Fruit fly (Drosophila melanogaster) S2 (cell line): ENCODE results near the gene CG10738.
A peak's percentile ranks its signal among the peaks of the same experiment; 100 is the strongest.

ENCODE experiments used
- CG8478 ChIP-seq: fragments of >200 bp; optimal IDR thresholded peaks from 2 replicates; lab custom pipeline; 2018
- CTCF ChIP-seq, 2 experiments: fragments of >200 bp; optimal IDR thresholded peaks; 2 replicates each; lab custom pipeline; 2018

CG10738 gene

DNA sequence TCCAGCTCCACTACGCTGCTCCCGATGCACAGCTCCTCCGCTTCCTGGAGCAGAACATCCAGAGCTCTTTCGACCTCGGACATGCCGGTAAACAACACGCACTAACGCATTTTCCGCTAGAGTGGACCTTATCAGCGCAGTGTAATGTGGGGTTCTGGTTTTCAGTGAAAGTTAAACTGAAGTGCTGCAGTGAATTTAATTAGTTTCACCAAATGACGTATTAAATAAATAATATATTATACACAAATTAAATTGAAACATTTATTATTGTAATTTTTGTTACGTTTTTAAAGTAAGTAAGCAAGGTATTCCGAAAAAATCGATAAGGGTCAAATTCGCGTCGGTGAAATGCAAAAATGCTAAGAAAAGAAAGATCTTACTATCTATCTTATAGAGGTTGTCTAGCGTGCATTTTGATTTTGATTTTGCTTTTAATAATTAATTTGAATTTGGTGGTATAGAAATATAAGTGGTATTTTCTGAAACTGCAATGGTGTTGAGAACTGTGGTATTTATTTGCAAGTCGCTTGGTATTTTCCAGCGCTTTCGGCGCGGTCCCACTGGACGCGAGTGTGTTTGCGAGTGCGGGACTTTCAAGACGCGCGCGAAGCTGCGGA, at the start of gene CG10738, which contains the start of gene JMJD7:
Gene CG10738 (plus strand): TSS at position 594 of the 617 bp plus-strand sequence.
Gene JMJD7 (minus strand): TSS at position 107 of the 617 bp plus-strand sequence.
- TF ChIP-seq CTCF (optimal IDR thresholded peaks at IDR 0.05; lab: Kevin White, UChicago) (no peak), CG8478 (lab: Kevin White, UChicago) (no peak)

DNA sequence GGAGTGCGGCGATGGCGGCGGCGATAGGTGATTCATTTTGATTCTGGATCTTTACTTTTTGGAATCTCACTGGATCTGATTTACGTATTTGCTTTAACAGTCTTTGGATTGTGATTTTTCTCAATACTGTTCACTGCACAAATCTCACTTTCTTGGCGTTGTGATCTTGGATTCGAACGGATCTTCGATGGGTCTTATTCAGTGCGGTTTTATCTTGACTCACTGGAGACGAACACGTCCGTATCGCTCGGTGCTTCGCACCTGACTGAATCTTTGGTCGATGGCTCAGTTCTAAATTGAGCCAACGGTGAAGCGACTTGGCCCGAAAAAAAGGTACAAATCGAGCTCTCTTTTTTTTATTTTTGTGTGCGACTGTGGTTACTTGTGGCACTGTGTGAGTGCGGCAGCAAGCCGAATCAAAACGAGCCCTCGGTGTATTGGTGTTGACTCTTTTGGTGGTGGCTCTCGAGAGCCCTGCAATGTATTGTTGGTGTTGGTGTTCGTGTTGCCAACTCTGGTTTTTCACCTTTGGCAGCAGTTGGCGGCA, 49.6 kb upstream of the CG10738 start, which contains the start of gene sens:
Gene sens (minus strand): TSS at position 254 of the 547 bp plus-strand sequence.
- no peak for TF ChIP-seq CG8478 (lab: Kevin White, UChicago)

DNA sequence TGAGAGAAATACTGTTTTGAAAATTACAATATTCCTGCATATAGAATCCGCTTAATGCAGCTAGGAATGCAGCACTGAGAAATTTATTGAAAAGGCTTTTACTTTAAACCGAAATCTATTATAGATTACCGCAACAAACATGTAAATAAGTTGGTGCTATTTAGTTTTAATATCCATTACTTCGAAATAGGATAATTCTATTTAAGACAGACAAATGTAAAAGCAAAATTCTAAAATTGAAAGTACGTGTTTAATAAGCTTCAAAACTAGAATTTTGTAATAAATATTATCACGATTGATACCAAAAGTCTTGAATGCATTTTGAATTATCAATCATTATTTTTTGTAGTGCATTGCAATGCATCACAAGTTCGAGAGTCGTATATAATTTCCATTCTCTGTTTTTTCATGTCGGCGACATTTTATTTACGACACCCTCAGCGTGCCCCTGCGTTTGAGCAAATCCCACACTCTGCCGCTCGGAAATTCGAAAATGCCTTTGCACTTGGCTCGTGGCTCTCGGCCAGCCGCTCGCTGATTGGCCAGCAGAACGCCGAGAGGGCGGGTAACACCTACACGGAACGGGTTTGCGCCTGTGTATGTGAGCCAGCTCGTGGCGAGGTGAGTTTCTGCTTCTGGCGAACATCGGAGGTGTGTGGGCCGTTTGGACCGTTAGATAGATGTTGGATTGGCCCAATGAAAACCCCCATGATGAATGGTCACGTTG, 47.3 kb upstream of the CG10738 start:
- no peak for TF ChIP-seq CG8478 (lab: Kevin White, UChicago)
- no peak for TF ChIP-seq CTCF (optimal IDR thresholded peaks at IDR 0.05; lab: Kevin White, UChicago)

DNA sequence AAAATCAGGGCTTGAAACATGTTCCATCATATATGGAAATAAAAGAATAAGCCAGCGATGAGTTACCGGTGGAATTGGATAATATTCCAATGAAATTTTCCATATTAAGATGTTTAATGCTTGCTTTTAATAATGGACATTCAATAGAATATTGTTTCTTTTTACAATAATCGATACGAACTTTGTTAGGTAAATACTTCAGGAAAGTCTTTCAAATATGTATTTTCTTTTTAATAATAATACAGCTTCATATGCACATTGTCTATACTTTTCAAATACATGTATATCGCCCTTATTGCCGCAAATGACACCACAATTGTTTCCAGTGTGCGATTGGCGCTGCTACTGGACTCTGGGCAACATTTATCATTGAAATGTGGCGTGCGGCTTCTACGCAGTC, 43.7 kb upstream of the CG10738 start:
- TF ChIP-seq CTCF (optimal IDR thresholded peaks at IDR 0.05; lab: Kevin White, UChicago) = no peak
- TF ChIP-seq CG8478 (lab: Kevin White, UChicago) = no peak

DNA sequence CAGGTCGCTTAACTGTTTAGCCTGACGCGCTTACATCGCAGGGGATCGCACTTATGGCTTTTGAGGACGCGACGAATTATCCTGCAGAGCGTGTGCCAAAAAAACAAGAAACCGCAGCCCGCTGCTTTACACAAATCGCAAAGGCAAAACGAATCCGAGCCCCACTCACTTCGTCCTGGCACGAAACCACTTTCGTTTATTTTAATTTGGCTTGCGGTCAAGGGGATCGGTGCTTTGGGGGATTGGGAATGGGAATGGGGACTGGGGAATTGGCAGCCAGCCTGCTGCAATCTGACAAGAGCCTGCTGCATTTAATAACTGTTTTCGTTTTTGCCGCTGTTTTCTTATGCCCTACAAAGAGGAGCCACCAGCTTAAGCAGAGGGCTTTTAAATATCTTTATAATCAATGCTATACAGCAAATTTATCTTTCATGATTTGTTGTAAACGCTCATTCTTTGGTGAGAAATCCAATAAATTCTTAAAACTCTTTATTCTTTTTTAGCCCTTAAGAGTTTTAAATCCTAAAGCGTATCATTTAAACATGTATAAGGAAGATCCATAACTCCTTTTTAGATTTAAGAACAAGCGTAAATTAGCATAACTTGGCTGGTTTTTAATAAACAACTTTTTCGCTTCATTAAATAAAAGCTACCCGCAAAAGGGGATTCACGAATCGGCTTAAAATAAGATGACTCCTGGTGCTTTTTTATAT, 40.6 kb upstream of the CG10738 start:
- TF ChIP-seq CTCF (optimal IDR thresholded peaks at IDR 0.05; lab: Kevin White, UChicago) = no peak
- no peak for TF ChIP-seq CG8478 (lab: Kevin White, UChicago)

DNA sequence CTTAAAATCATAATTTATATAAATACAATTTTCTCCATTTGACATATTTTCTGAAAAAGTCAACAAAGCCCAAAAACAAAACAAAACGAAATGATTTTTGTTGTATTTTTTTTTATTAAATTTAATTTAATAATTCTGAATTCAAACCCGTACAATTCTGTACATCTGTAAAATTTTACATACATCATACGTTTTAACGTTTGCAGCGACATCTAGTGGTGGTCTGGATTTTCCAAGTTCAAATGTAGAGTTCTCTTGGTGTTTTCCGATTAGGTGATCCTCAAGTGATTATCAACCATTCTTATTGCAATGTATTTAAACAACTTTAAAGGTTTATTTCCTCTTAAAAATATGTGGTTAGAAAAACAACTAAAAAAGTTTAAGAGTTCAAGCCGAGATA, 39.6 kb upstream of the CG10738 start:
- TF ChIP-seq CTCF (optimal IDR thresholded peaks at IDR 0.05; lab: Kevin White, UChicago) (peak; percentile 81 to 96), CG8478 (lab: Kevin White, UChicago) (no peak)

DNA sequence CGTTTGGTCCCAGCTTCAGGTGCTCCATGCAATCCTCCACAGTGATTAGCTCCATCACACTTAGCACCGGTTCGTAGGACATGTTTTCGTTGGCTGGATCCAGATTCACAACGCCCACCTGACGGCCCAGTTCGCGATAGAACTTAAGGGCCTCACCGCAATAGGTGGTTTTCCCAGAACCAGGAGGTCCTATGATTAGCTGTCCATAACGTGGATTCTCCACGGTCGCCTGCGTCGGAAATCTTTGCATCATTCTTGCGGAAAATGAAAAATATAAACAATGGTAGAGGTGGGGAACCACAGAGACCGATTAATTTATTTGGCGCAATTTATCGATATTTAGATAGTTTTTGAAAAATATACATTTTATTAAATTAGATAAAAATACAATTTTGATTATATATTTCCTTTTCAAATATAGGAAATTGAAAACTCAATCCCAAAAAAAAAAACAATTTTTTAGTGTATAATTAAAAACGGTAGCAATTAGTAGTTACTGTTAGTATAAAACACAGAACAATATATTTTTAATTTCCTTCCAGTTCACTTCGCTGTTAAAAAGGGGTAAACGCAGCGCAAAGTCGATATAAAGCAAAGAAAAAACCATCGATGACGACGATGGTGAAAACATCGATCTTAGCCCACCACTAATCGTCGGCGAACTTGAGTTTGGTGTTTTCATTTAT, 38.2 kb upstream of the CG10738 start, which contains the start of the genes CG10222 and flr:
Gene CG10222 (minus strand): TSS at position 254 of the 686 bp plus-strand sequence.
Gene flr (plus strand): TSS at position 644 of the 686 bp plus-strand sequence.
- no peak for TF ChIP-seq CG8478 (lab: Kevin White, UChicago)
- TF ChIP-seq CTCF (optimal IDR thresholded peaks at IDR 0.05; lab: Kevin White, UChicago) = no peak

DNA sequence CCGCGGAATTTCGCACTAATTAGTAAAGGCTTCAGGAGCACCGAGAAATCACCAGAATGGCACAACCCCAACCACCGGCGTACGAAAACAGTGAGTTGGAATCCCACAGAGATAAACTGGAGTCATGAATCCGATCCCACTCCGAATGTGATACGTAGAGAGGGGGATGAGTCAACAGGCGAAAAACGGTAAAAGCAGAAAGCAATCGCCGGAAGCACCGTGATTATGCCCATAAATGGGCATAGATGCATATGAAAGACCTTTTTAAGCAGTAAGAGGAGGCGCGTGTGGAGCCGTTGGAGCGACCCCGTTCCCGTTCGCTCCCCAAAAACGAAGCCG, 37.7 kb upstream of the CG10738 start:
- TF ChIP-seq CG8478 (lab: Kevin White, UChicago) (no peak), CTCF (optimal IDR thresholded peaks at IDR 0.05; lab: Kevin White, UChicago) (no peak)

DNA sequence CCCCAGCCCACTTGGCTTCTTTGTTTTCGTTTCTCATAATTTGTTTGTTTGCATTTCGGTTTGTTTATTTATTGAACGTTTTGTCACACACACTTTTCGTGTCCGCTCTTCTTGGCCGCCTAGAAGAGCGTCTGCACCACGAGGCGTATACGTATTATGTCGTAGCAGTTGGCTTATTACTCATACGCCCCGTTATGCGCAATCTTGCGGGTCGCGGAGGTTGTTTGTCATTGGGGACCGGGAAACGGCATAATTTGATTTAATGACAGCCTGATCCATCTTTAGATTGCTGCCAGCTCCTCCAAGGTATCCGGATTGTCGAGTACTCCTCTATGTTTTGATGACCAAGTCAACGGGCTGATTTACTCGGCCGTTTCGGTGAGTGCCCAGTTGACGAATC, 30.4 kb upstream of the CG10738 start:
- no peak for TF ChIP-seq CTCF (optimal IDR thresholded peaks at IDR 0.05; lab: Kevin White, UChicago)
- TF ChIP-seq CG8478 (lab: Kevin White, UChicago) = no peak

DNA sequence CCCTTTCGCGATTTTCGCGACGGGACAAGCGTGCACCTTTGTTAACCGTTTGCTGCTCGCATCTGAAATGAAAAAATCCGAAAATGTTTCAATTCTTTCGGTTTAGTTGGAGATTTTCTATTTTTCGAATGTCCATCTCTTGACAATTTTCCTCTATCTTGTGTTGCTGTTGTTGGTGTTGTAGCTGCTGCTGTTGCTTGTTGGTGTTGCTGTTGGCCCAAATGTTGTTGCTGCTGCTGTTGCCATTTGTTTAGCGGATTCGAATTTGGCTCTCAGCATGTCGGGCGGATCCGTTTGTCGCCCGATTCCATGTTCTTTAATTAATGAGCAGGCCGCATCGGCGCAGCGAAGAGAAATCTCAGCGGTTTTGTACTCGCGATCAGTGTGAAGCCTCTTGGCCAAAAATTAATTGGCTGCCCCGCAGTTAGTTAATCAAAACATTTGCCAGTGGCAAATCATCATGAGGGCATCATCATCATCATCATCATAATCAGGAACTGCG, 28.2 kb upstream of the CG10738 start, which contains the start of gene CG32121:
Gene CG32121 (minus strand): TSS at position 51 of the 502 bp plus-strand sequence.
- TF ChIP-seq CG8478 (lab: Kevin White, UChicago) (no peak), CTCF (optimal IDR thresholded peaks at IDR 0.05; lab: Kevin White, UChicago) (no peak)

DNA sequence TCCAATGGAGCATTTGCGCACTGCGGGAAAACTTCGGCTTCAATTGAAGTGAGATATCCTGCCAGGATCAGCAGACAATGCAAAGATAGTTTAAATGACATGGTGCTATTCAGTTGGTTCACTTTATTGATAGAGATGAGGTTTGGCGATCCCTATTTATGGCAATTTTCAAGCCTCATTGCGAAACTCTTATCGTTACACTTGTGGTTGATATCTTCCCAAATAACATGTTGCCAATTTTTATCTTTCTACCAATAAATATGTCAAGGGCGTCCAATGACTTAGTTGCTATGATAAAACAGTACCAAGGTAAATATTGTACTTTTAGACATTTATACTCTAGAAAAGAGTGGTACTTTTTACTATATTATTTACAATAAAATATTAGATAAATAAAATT, 26.5 kb upstream of the CG10738 start, which contains the start of gene CG33263:
Gene CG33263 (minus strand): TSS at position 101 of the 400 bp plus-strand sequence.
- TF ChIP-seq CTCF (optimal IDR thresholded peaks at IDR 0.05; lab: Kevin White, UChicago) = no peak
- TF ChIP-seq CG8478 (lab: Kevin White, UChicago) = no peak

DNA sequence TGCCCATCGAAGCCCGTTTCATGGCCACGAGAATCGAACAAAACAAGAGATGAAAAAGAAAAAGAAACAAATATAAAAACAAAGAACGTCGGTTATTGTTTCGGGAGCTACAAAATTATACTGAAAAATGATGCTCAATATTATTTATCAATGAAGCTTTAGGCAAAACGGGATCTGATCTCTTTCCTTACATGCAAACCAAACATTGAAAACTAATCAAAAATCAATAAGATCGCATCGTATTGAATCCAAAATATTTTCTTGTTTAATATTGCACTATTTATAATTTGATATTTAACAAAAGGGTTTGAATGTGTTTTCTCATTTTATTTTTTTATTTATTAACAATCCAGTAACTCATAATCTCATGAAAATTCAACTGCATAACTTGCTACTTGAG, 25.0 kb upstream of the CG10738 start, which contains the start of gene CG14106:
Gene CG14106 (minus strand): TSS at position 101 of the 400 bp plus-strand sequence.
- TF ChIP-seq CG8478 (lab: Kevin White, UChicago) (no peak), CTCF (optimal IDR thresholded peaks at IDR 0.05; lab: Kevin White, UChicago) (no peak)

DNA sequence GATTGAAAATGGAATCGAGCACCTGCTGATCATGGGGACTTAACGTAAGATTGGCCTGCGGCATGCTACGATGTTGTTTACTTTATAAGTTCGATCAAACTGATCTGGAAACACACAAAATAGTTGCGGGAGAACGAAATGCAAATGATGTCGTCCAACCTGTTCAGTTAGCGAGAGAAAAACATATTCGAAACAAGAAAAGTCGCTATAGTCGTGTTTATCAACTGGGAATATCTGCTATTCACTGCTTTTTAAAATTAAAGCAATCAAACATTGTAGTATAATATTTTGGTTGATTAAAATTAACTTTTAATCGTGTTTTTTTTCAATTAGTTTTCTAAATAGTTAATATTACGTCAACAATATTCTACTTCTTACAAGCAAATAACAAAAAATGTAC, 24.0 kb upstream of the CG10738 start, which contains the start of gene CG14105:
Gene CG14105 (minus strand): TSS at position 101 of the 400 bp plus-strand sequence.
- TF ChIP-seq CG8478 (lab: Kevin White, UChicago) (no peak), CTCF (optimal IDR thresholded peaks at IDR 0.05; lab: Kevin White, UChicago) (no peak)
